Fruit fly (Drosophila melanogaster) whole organism, embryonic: ENCODE results near the gene CG13893.

ENCODE experiments used
- Atf-2 ChIP-seq: fragments of 200-800 bp; sonication (Bioruptor generic); optimal IDR thresholded peaks from 2 replicates; lab custom pipeline; 2016; ENCODE audit warnings: missing biosample characterization, missing genetic modification characterization
- Atf3 ChIP-seq: fragments of 200-800 bp; sonication (Bioruptor generic); optimal IDR thresholded peaks from 3 replicates; lab custom pipeline; 2016; ENCODE audit warnings: missing biosample characterization, missing genetic modification characterization
- BtbVII ChIP-seq: fragments of 200-800 bp; sonication (Bioruptor generic); optimal IDR thresholded peaks from 3 replicates; lab custom pipeline; 2017; ENCODE audit warnings: missing biosample characterization, mild to moderate bottlenecking, missing genetic modification characterization
- C15 ChIP-seq: fragments of 200-800 bp; sonication (Bioruptor generic); IDR thresholded peaks from 3 replicates; pipeline ENCODE4 v1.3.6; 2022; ENCODE audit warnings: missing biosample characterization, missing genetic modification characterization
- CG10462 ChIP-seq: fragments of 200-800 bp; sonication (Bioruptor generic); optimal IDR thresholded peaks from 2 replicates; lab custom pipeline; 2016; ENCODE audit warnings: missing biosample characterization, missing genetic modification characterization
- CG10654 ChIP-seq: fragments of 200-800 bp; sonication (Bioruptor generic); optimal IDR thresholded peaks from 2 replicates; lab custom pipeline; 2016; ENCODE audit warnings: missing biosample characterization, missing genetic modification characterization
- CG10959 ChIP-seq: fragments of 200-800 bp; sonication (Bioruptor generic); IDR thresholded peaks from 2 replicates; pipeline ENCODE4 v1.3.6; 2022; ENCODE audit warnings: missing biosample characterization, missing genetic modification characterization
- CG11247 ChIP-seq: fragments of 200-800 bp; sonication (Bioruptor generic); IDR thresholded peaks from 2 replicates; pipeline ENCODE4 v1.3.6; 2022; ENCODE audit warnings: missing biosample characterization, missing genetic modification characterization
- CG12769 ChIP-seq: fragments of 200-800 bp; sonication (Bioruptor generic); optimal IDR thresholded peaks from 2 replicates; lab custom pipeline; 2019; ENCODE audit warnings: missing biosample characterization, mild to moderate bottlenecking, missing genetic modification characterization, moderate library complexity
- CG13775 ChIP-seq: fragments of 200-800 bp; sonication (Bioruptor generic); optimal IDR thresholded peaks from 3 replicates; lab custom pipeline; 2017; ENCODE audit warnings: missing biosample characterization, mild to moderate bottlenecking, missing genetic modification characterization
- CG1529 ChIP-seq: fragments of 200-800 bp; sonication (Bioruptor generic); optimal IDR thresholded peaks from 3 replicates; lab custom pipeline; 2018; ENCODE audit warnings: missing biosample characterization, missing genetic modification characterization
- CG16815 ChIP-seq: fragments of 200-800 bp; sonication (Bioruptor generic); optimal IDR thresholded peaks from 3 replicates; lab custom pipeline; 2017; ENCODE audit warnings: missing biosample characterization, mild to moderate bottlenecking, missing genetic modification characterization
- CG17361 ChIP-seq: fragments of 200-800 bp; sonication (Bioruptor generic); IDR thresholded peaks from 3 replicates; pipeline ENCODE4 v1.3.6; 2022; ENCODE audit warnings: missing biosample characterization, missing genetic modification characterization
- CG2129 ChIP-seq: fragments of 200-800 bp; sonication (Bioruptor generic); IDR thresholded peaks from 2 replicates; pipeline ENCODE4 v1.3.6; 2022; ENCODE audit warnings: missing biosample characterization, missing genetic modification characterization; ENCODE audit not compliant: partially characterized antibody
- CG2678 ChIP-seq: fragments of 200-800 bp; sonication (Bioruptor generic); optimal IDR thresholded peaks from 3 replicates; lab custom pipeline; 2019; ENCODE audit warnings: missing biosample characterization, mild to moderate bottlenecking, missing genetic modification characterization, moderate library complexity
- CG3065 ChIP-seq: fragments of 200-800 bp; sonication (Bioruptor generic); optimal IDR thresholded peaks from 2 replicates; lab custom pipeline; 2016; ENCODE audit warnings: missing biosample characterization, missing genetic modification characterization
- CG31365 ChIP-seq: fragments of 200-800 bp; sonication (Bioruptor generic); optimal IDR thresholded peaks from 2 replicates; lab custom pipeline; 2018; ENCODE audit warnings: missing biosample characterization, mild to moderate bottlenecking, missing genetic modification characterization
- CG6254 ChIP-seq: fragments of 200-800 bp; sonication (Bioruptor generic); optimal IDR thresholded peaks from 3 replicates; lab custom pipeline; 2017; ENCODE audit warnings: mild to moderate bottlenecking, missing biosample characterization, missing genetic modification reagents, missing genetic modification characterization
- CG6813 ChIP-seq: fragments of 200-800 bp; sonication (Bioruptor generic); optimal IDR thresholded peaks from 2 replicates; lab custom pipeline; 2017; ENCODE audit warnings: missing biosample characterization, missing genetic modification characterization, mild to moderate bottlenecking, moderate library complexity, missing genetic modification reagents
- CG7372 ChIP-seq: fragments of 200-800 bp; sonication (Bioruptor generic); IDR thresholded peaks from 2 replicates; pipeline ENCODE4 v1.3.6; 2022; ENCODE audit warnings: missing biosample characterization, missing genetic modification characterization
- CG8290 ChIP-seq, 3 experiments: fragments of 200-800 bp; sonication (Bioruptor generic); optimal IDR thresholded peaks; 2 replicates each; lab custom pipeline; 2016 to 2019; ENCODE audit warnings: missing biosample characterization in 3 of 3, missing genetic modification characterization in 3 of 3, mild to moderate bottlenecking in 2 of 3, moderate library complexity in 1 of 3
- CG9876 ChIP-seq: fragments of 200-800 bp; sonication (Bioruptor generic); optimal IDR thresholded peaks from 2 replicates; lab custom pipeline; 2016; ENCODE audit warnings: missing biosample characterization, missing genetic modification characterization
- D19B ChIP-seq: fragments of 200-800 bp; sonication (Bioruptor generic); optimal IDR thresholded peaks from 2 replicates; lab custom pipeline; 2017; ENCODE audit warnings: missing biosample characterization, mild to moderate bottlenecking, missing genetic modification characterization
- Eip74EF ChIP-seq, 2 experiments: fragments of 200-800 bp in 1 of 2; fragments of >200 bp in 1 of 2; sonication (Bioruptor generic) in 1 of 2; optimal IDR thresholded peaks; 2 replicates each; lab custom pipeline; 2017 to 2019; ENCODE audit warnings: missing biosample characterization in 2 of 2, missing genetic modification characterization in 2 of 2, mild to moderate bottlenecking in 1 of 2, moderate library complexity in 1 of 2
- Elba2 ChIP-seq: fragments of 200-800 bp; sonication (Bioruptor generic); optimal IDR thresholded peaks from 3 replicates; lab custom pipeline; 2016; ENCODE audit warnings: missing biosample characterization, missing genetic modification characterization
- H15 ChIP-seq: fragments of 200-800 bp; sonication (Bioruptor generic); IDR thresholded peaks from 3 replicates; pipeline ENCODE4 v1.3.6; 2022; ENCODE audit warnings: missing biosample characterization, missing genetic modification characterization
- HmgD ChIP-seq: fragments of 200-800 bp; sonication (Bioruptor generic); optimal IDR thresholded peaks from 3 replicates; lab custom pipeline; 2016; ENCODE audit warnings: missing biosample characterization, missing genetic modification characterization
- Med ChIP-seq: fragments of 200-800 bp; sonication (Bioruptor generic); peaks from one replicate; lab custom pipeline; 2016; ENCODE audit warnings: missing biosample characterization, missing genetic modification characterization, mild to moderate bottlenecking, inconsistent platforms, moderate library complexity
- Nf-YA ChIP-seq: fragments of 200-800 bp; sonication (Bioruptor generic); IDR thresholded peaks from 2 replicates; pipeline ENCODE4 v1.3.6; 2022; ENCODE audit warnings: missing biosample characterization, missing genetic modification characterization
- Ptx1 ChIP-seq: fragments of 200-800 bp; sonication (Bioruptor generic); IDR thresholded peaks from 2 replicates; pipeline ENCODE4 v1.3.6; 2022; ENCODE audit warnings: missing biosample characterization, missing genetic modification characterization
- Sox102F ChIP-seq: fragments of 200-800 bp; sonication (Bioruptor generic); optimal IDR thresholded peaks from 2 replicates; lab custom pipeline; 2018; ENCODE audit warnings: missing biosample characterization, mild to moderate bottlenecking, missing genetic modification characterization, moderate library complexity
- Vsx1 ChIP-seq: fragments of 200-800 bp; sonication (Bioruptor generic); optimal IDR thresholded peaks from 2 replicates; lab custom pipeline; 2017; ENCODE audit warnings: missing biosample characterization, mild to moderate bottlenecking, missing genetic modification characterization, missing genetic modification reagents
- Xrp1 ChIP-seq: fragments of 200-800 bp; sonication (Bioruptor generic); IDR thresholded peaks from 2 replicates; pipeline ENCODE4 v1.3.6; 2022; ENCODE audit warnings: missing biosample characterization, missing genetic modification characterization
- amos ChIP-seq: fragments of 200-800 bp; sonication (Bioruptor generic); IDR thresholded peaks from 2 replicates; pipeline ENCODE4 v1.3.6; 2022; ENCODE audit warnings: missing biosample characterization, missing genetic modification characterization; ENCODE audit not compliant: partially characterized antibody
- caup ChIP-seq: fragments of 200-800 bp; sonication (Bioruptor generic); optimal IDR thresholded peaks from 3 replicates; lab custom pipeline; 2017; ENCODE audit warnings: missing biosample characterization, mild to moderate bottlenecking, missing genetic modification characterization, moderate library complexity; ENCODE audit not compliant: severe bottlenecking
- chn ChIP-seq: fragments of 200-800 bp; sonication (Bioruptor generic); optimal IDR thresholded peaks from 2 replicates; lab custom pipeline; 2016; ENCODE audit warnings: missing biosample characterization, missing genetic modification characterization
- en ChIP-seq: fragments of 200-800 bp; sonication (Bioruptor generic); optimal IDR thresholded peaks from 2 replicates; lab custom pipeline; 2016; ENCODE audit warnings: missing biosample characterization, missing genetic modification characterization
- eve ChIP-seq, 2 experiments: fragments of >200 bp; optimal IDR thresholded peaks; 2 replicates each; lab custom pipeline; 2017; ENCODE audit warnings: missing biosample characterization in 2 of 2, missing genetic modification characterization in 2 of 2
- gem ChIP-seq: fragments of 200-800 bp; sonication (Bioruptor generic); optimal IDR thresholded peaks from 2 replicates; lab custom pipeline; 2019; ENCODE audit warnings: missing biosample characterization, mild to moderate bottlenecking, missing genetic modification characterization, moderate library complexity
- gro ChIP-seq: fragments of 200-800 bp; sonication (Bioruptor generic); optimal IDR thresholded peaks from 2 replicates; lab custom pipeline; 2016; ENCODE audit warnings: missing biosample characterization, missing genetic modification characterization
- jing ChIP-seq: fragments of 200-800 bp; sonication (Bioruptor generic); optimal IDR thresholded peaks from 2 replicates; lab custom pipeline; 2018; ENCODE audit warnings: missing biosample characterization, mild to moderate bottlenecking, missing genetic modification characterization
- kay ChIP-seq: fragments of 200-800 bp; sonication (Bioruptor generic); optimal IDR thresholded peaks from 2 replicates; lab custom pipeline; 2016; ENCODE audit warnings: missing biosample characterization, missing genetic modification characterization
- klu ChIP-seq: fragments of 200-800 bp; sonication (Bioruptor generic); IDR thresholded peaks from 2 replicates; pipeline ENCODE4 v1.3.6; 2022; ENCODE audit warnings: missing biosample characterization, missing genetic modification characterization
- pros ChIP-seq: fragments of 200-800 bp; sonication (Bioruptor generic); optimal IDR thresholded peaks from 3 replicates; lab custom pipeline; 2019; ENCODE audit warnings: missing biosample characterization, mild to moderate bottlenecking, missing genetic modification characterization, moderate library complexity
- ranshi ChIP-seq: fragments of 200-800 bp; sonication (Bioruptor generic); IDR thresholded peaks from 2 replicates; pipeline ENCODE4 v1.3.6; 2022; ENCODE audit warnings: missing biosample characterization, missing genetic modification characterization
- scrt ChIP-seq: fragments of 200-800 bp; sonication (Bioruptor generic); optimal IDR thresholded peaks from 2 replicates; lab custom pipeline; 2018; ENCODE audit warnings: missing biosample characterization, mild to moderate bottlenecking, missing genetic modification characterization, moderate library complexity
- sd ChIP-seq: fragments of 200-800 bp; sonication (Bioruptor generic); optimal IDR thresholded peaks from 3 replicates; lab custom pipeline; 2018; ENCODE audit warnings: missing biosample characterization, mild to moderate bottlenecking, missing genetic modification characterization, moderate library complexity
- stc ChIP-seq: fragments of 200-800 bp; sonication (Bioruptor generic); IDR thresholded peaks from 2 replicates; pipeline ENCODE4 v1.3.6; 2022; ENCODE audit warnings: missing biosample characterization, missing genetic modification characterization
- tgo ChIP-seq: fragments of 200-800 bp; sonication (Bioruptor generic); IDR thresholded peaks from 3 replicates; pipeline ENCODE4 v1.3.6; 2022; ENCODE audit warnings: missing biosample characterization, missing genetic modification characterization
- zen ChIP-seq: fragments of 200-800 bp; sonication (Bioruptor generic); optimal IDR thresholded peaks from 3 replicates; lab custom pipeline; 2018; ENCODE audit warnings: missing biosample characterization, mild to moderate bottlenecking, missing genetic modification characterization, moderate library complexity

Gene CG13893

dm6 chr3L:622357-622834, 18.6 kb upstream of the CG13893 start:
- TF ChIP-seq Eip74EF (GFP tag; optimal IDR thresholded peaks at IDR 0.05; lab: Kevin White, UChicago) (no peak), CG2129 (no peak), caup (GFP tag; lab: Kevin White, UChicago) (no peak), CG10959 (GFP tag; lab: Robert Waterston, UW) (0 out of 2 replicates have a peak, but pooled peaks have one; percentile 10), Atf-2 (GFP tag; lab: Kevin White, UChicago) (peak; percentile 21), Med (no peak), pros (GFP tag; lab: Kevin White, UChicago) (peak; percentile 14), Sox102F (GFP tag; lab: Kevin White, UChicago) (peak; percentile 20), CG17361 (peak; percentile 88), klu (GFP tag; lab: Robert Waterston, UW) (no peak), Elba2 (GFP tag; lab: Kevin White, UChicago) (no peak), chn (peak; percentile 61), eve (GFP tag; optimal IDR thresholded peaks at IDR 0.05; lab: Kevin White, UChicago) (peak in 1 of 2 experiments; percentile 42), CG8290 (GFP tag; optimal IDR thresholded peaks at IDR 0.05; lab: Kevin White, UChicago) (no peak), CG8290 (tag; optimal IDR thresholded peaks at IDR 0.05; lab: Kevin White, UChicago) (no peak), Nf-YA (GFP tag; lab: Robert Waterston, UW) (no peak), CG3065 (GFP tag; lab: Kevin White, UChicago) (no peak), D19B (no peak), CG7372 (GFP tag; lab: Robert Waterston, UW) (no peak), Vsx1 (GFP tag; lab: Kevin White, UChicago) (peak; percentile 6), Xrp1 (GFP tag; lab: Robert Waterston, UW) (peak; percentile 82), stc (no peak), CG16815 (GFP tag; lab: Kevin White, UChicago) (peak; percentile 68), Ptx1 (GFP tag; lab: Robert Waterston, UW) (0 out of 2 replicates have a peak, but pooled peaks have one; percentile 27), jing (GFP tag; lab: Kevin White, UChicago) (no peak), CG12769 (tag; lab: Kevin White, UChicago) (no peak), ranshi (no peak), CG10462 (GFP tag; lab: Kevin White, UChicago) (no peak), gro (GFP tag; lab: Kevin White, UChicago) (no peak), CG13775 (peak; percentile 69), HmgD (GFP tag; lab: Kevin White, UChicago) (no peak), scrt (no peak), CG11247 (GFP tag; lab: Robert Waterston, UW) (0 out of 2 replicates have a peak, but pooled peaks have one; percentile 23), H15 (GFP tag; lab: Robert Waterston, UW) (0 out of 3 replicates have a peak, but pooled peaks have one; percentile 23), sd (peak; percentile 70), BtbVII (GFP tag; lab: Kevin White, UChicago) (no peak), tgo (GFP tag; lab: Robert Waterston, UW) (no peak), CG31365 (tag; lab: Kevin White, UChicago) (no peak), CG6813 (GFP tag; lab: Kevin White, UChicago) (peak; percentile 48), kay (peak; percentile 13), gem (peak; percentile 82), CG2678 (tag; lab: Kevin White, UChicago) (peak; percentile 46), CG9876 (GFP tag; lab: Kevin White, UChicago) (no peak), CG1529 (GFP tag; lab: Kevin White, UChicago) (peak; percentile 15), zen (peak; percentile 70), amos (no peak), Atf3 (GFP tag; lab: Kevin White, UChicago) (no peak), CG6254 (peak; percentile 51), C15 (GFP tag; lab: Robert Waterston, UW) (no peak), en (no peak), CG10654 (peak; percentile 25)
